Fruit fly (Drosophila melanogaster): ENCODE results near the gene Gnpnat.

Gene Gnpnat

dm6 chr3R:29745056-29745455, 7.0 kb downstream of the Gnpnat start, which contains the start of the genes Wdr24 and IntS11 (continued):
- TF ChIP-seq BtbVII (GFP tag; optimal IDR thresholded peaks at IDR 0.05) (peak; percentile 27), CG2120 (GFP tag; optimal IDR thresholded peaks at IDR 0.05) (peak; percentile 97), sob (GFP tag; IDR thresholded peaks at IDR 0.05) (peak; percentile 96), CTCF (GFP tag; optimal IDR thresholded peaks at IDR 0.05) (peak; percentile 41), Eip74EF (GFP tag; optimal IDR thresholded peaks at IDR 0.05) (no peak), CG34422 (GFP tag; IDR thresholded peaks at IDR 0.05) (peak; percentile 95), CG9932 (GFP tag; IDR thresholded peaks at IDR 0.05) (peak; percentile 97), CG12219 (GFP tag; optimal IDR thresholded peaks at IDR 0.05) (no peak), gt (GFP tag; IDR thresholded peaks at IDR 0.05) (peak; percentile 68), CG17359 (tag; optimal IDR thresholded peaks at IDR 0.05) (peak; percentile 70), oc (tag; optimal IDR thresholded peaks at IDR 0.05) (no peak), row (GFP tag; IDR thresholded peaks at IDR 0.05) (peak; percentile 98), yki (optimal IDR thresholded peaks at IDR 0.05) (no peak), crol (GFP tag; IDR thresholded peaks at IDR 0.05) (no peak), Rx (GFP tag; IDR thresholded peaks at IDR 0.05) (peak; percentile 87), Sox102F (GFP tag; optimal IDR thresholded peaks at IDR 0.05) (peak; percentile 82), exex (tag; optimal IDR thresholded peaks at IDR 0.05) (peak; percentile 60), HLH4C (GFP tag; IDR thresholded peaks at IDR 0.05; ENCODE audit: partially characterized antibody) (no peak), Sry-δ (GFP tag; optimal IDR thresholded peaks at IDR 0.05) (peak; percentile 52), CG14441 (GFP tag; IDR thresholded peaks at IDR 0.05) (peak; percentile 96), lola (GFP tag; optimal IDR thresholded peaks at IDR 0.05) (peak in 1 of 3 experiments; percentile 49), Dref (GFP tag; IDR thresholded peaks at IDR 0.05) (peak; percentile 43), CG18262 (tag; optimal IDR thresholded peaks at IDR 0.05) (peak; percentile 67), luna (GFP tag; optimal IDR thresholded peaks at IDR 0.05) (peak; percentile 12), slp2 (GFP tag; optimal IDR thresholded peaks at IDR 0.05) (peak; percentile 47), crp (GFP tag; optimal IDR thresholded peaks at IDR 0.05) (peak in 1 of 2 experiments; percentile 70), CG6254 (GFP tag; optimal IDR thresholded peaks at IDR 0.05) (peak; percentile 30), CG3281 (GFP tag; optimal IDR thresholded peaks at IDR 0.05) (peak; percentile 71), onecut (GFP tag; IDR thresholded peaks at IDR 0.05) (peak; percentile 23), Myb (GFP tag; optimal IDR thresholded peaks at IDR 0.05) (peak; percentile 68), zfh2 (GFP tag; optimal IDR thresholded peaks at IDR 0.05) (peak; percentile 94), E2f2 (GFP tag; IDR thresholded peaks at IDR 0.05) (peak; percentile 74), otp (GFP tag; IDR thresholded peaks at IDR 0.05) (peak; percentile 65; the same call in 1 of the 3 replicates), CG8290 (GFP tag; optimal IDR thresholded peaks at IDR 0.05) (no peak), CG8290 (tag; optimal IDR thresholded peaks at IDR 0.05) (peak in 1 of 2 experiments; percentile 96), Ravus (GFP tag; IDR thresholded peaks at IDR 0.05) (peak; percentile 68), fu2 (GFP tag; optimal IDR thresholded peaks at IDR 0.05) (peak; percentile 69), CG14965 (GFP tag; optimal IDR thresholded peaks at IDR 0.05; ENCODE audit: borderline replicate concordance) (no peak), Hmx (GFP tag; optimal IDR thresholded peaks at IDR 0.05) (no peak), jumu (GFP tag; optimal IDR thresholded peaks at IDR 0.05) (peak; percentile 56), Awh (GFP tag; IDR thresholded peaks at IDR 0.05) (peak; percentile 74), grau (tag; optimal IDR thresholded peaks at IDR 0.05) (peak; percentile 90), Dek (tag; optimal IDR thresholded peaks at IDR 0.05) (peak; percentile 90), CG4854 (GFP tag; optimal IDR thresholded peaks at IDR 0.05) (peak; percentile 58), Fer2 (tag; optimal IDR thresholded peaks at IDR 0.05) (peak; percentile 80), CG33557 (GFP tag; optimal IDR thresholded peaks at IDR 0.05) (peak; percentile 10), pnt (GFP tag; optimal IDR thresholded peaks at IDR 0.05) (peak; percentile 61), twi (tag; optimal IDR thresholded peaks at IDR 0.05) (peak; percentile 71), cad (GFP tag; optimal IDR thresholded peaks at IDR 0.05) (no peak), CG10274 (GFP tag; optimal IDR thresholded peaks at IDR 0.05) (peak; percentile 23), unpg (GFP tag; optimal IDR thresholded peaks at IDR 0.05) (peak; percentile 84), CG8944 (GFP tag; optimal IDR thresholded peaks at IDR 0.05) (peak; percentile 68)
